Fruit fly (Drosophila melanogaster) whole organism, embryonic: ENCODE results near the gene CG31224.

Experiments used
- Aef1 ChIP-seq: fragments of 200-800 bp; sonication (Bioruptor generic); IDR thresholded peaks from 3 replicates; pipeline ENCODE4 v1.3.6; 2022; ENCODE audit warnings: missing biosample characterization, missing genetic modification characterization
- Atf-2 ChIP-seq: fragments of 200-800 bp; sonication (Bioruptor generic); optimal IDR thresholded peaks from 2 replicates; lab custom pipeline; 2016; ENCODE audit warnings: missing biosample characterization, missing genetic modification characterization
- Bgb ChIP-seq: fragments of 200-800 bp; sonication (Bioruptor generic); IDR thresholded peaks from 2 replicates; pipeline ENCODE4 v1.3.6; 2022; ENCODE audit warnings: missing biosample characterization, missing genetic modification characterization; ENCODE audit not compliant: partially characterized antibody
- Blimp-1 ChIP-seq: fragments of 200-800 bp; sonication (Bioruptor generic); optimal IDR thresholded peaks from 3 replicates; lab custom pipeline; 2018; ENCODE audit warnings: missing biosample characterization, missing genetic modification characterization, mild to moderate bottlenecking, moderate library complexity, missing genetic modification reagents
- CG10321 ChIP-seq: fragments of 200-800 bp; sonication (Bioruptor generic); IDR thresholded peaks from 2 replicates; pipeline ENCODE4 v1.3.6; 2022; ENCODE audit warnings: missing biosample characterization, missing genetic modification characterization
- CG11247 ChIP-seq: fragments of 200-800 bp; sonication (Bioruptor generic); IDR thresholded peaks from 2 replicates; pipeline ENCODE4 v1.3.6; 2022; ENCODE audit warnings: missing biosample characterization, missing genetic modification characterization
- CG11504 ChIP-seq: fragments of 200-800 bp; sonication (Bioruptor generic); optimal IDR thresholded peaks from 3 replicates; lab custom pipeline; 2019; ENCODE audit warnings: missing biosample characterization, mild to moderate bottlenecking, missing genetic modification characterization, moderate library complexity
- CG14667 ChIP-seq: fragments of 200-800 bp; sonication (Bioruptor generic); IDR thresholded peaks from 2 replicates; pipeline ENCODE4 v1.3.6; 2022; ENCODE audit warnings: missing biosample characterization, missing genetic modification characterization
- CG1603 ChIP-seq: fragments of 200-800 bp; sonication (Bioruptor generic); optimal IDR thresholded peaks from 2 replicates; lab custom pipeline; 2019; ENCODE audit warnings: missing biosample characterization, mild to moderate bottlenecking, missing genetic modification characterization, moderate library complexity
- CG18262 ChIP-seq: fragments of 200-800 bp; optimal IDR thresholded peaks from 3 replicates; lab custom pipeline; 2019; ENCODE audit warnings: missing biosample characterization, mild to moderate bottlenecking, missing genetic modification characterization, moderate library complexity
- CG2129 ChIP-seq: fragments of 200-800 bp; sonication (Bioruptor generic); IDR thresholded peaks from 2 replicates; pipeline ENCODE4 v1.3.6; 2022; ENCODE audit warnings: missing biosample characterization, missing genetic modification characterization; ENCODE audit not compliant: partially characterized antibody
- CG3281 ChIP-seq: fragments of 200-800 bp; sonication (Bioruptor generic); optimal IDR thresholded peaks from 3 replicates; lab custom pipeline; 2017; ENCODE audit warnings: missing biosample characterization, mild to moderate bottlenecking, missing genetic modification characterization
- CG43689 ChIP-seq: fragments of 200-800 bp; sonication (Bioruptor generic); IDR thresholded peaks from 2 replicates; pipeline ENCODE4 v1.3.6; 2022; ENCODE audit warnings: missing biosample characterization, missing genetic modification characterization
- CG5245 ChIP-seq: fragments of 200-800 bp; sonication (Bioruptor generic); optimal IDR thresholded peaks from 3 replicates; lab custom pipeline; 2016; ENCODE audit warnings: missing biosample characterization, missing genetic modification characterization
- CG6254 ChIP-seq: fragments of 200-800 bp; sonication (Bioruptor generic); optimal IDR thresholded peaks from 3 replicates; lab custom pipeline; 2017; ENCODE audit warnings: mild to moderate bottlenecking, missing biosample characterization, missing genetic modification reagents, missing genetic modification characterization
- CG6765 ChIP-seq: fragments of 200-800 bp; sonication (Bioruptor generic); optimal IDR thresholded peaks from 3 replicates; lab custom pipeline; 2017; ENCODE audit warnings: missing biosample characterization, mild to moderate bottlenecking, missing genetic modification characterization
- CG8359 ChIP-seq: fragments of 200-800 bp; sonication (Bioruptor generic); optimal IDR thresholded peaks from 2 replicates; lab custom pipeline; 2017; ENCODE audit warnings: missing biosample characterization, mild to moderate bottlenecking, missing genetic modification characterization, borderline replicate concordance
- CG8765 ChIP-seq: fragments of 200-800 bp; sonication (Bioruptor generic); IDR thresholded peaks from 2 replicates; pipeline ENCODE4 v1.3.6; 2022; ENCODE audit warnings: missing biosample characterization, missing genetic modification characterization
- CG8924 ChIP-seq: fragments of 200-800 bp; optimal IDR thresholded peaks from 3 replicates; lab custom pipeline; 2019; ENCODE audit warnings: missing biosample characterization, mild to moderate bottlenecking, missing genetic modification characterization, moderate library complexity
- CG9437 ChIP-seq: fragments of 200-800 bp; sonication (Bioruptor generic); optimal IDR thresholded peaks from 2 replicates; lab custom pipeline; 2018; ENCODE audit warnings: missing biosample characterization, mild to moderate bottlenecking, missing genetic modification characterization
- Dip3 ChIP-seq: fragments of 200-800 bp; sonication (Bioruptor generic); optimal IDR thresholded peaks from 3 replicates; lab custom pipeline; 2016; ENCODE audit warnings: missing biosample characterization, missing genetic modification characterization
- Doc3 ChIP-seq: fragments of 200-800 bp; sonication (Bioruptor generic); IDR thresholded peaks from 3 replicates; pipeline ENCODE4 v1.3.6; 2022; ENCODE audit warnings: missing biosample characterization, missing genetic modification characterization; ENCODE audit not compliant: partially characterized antibody
- Elba2 ChIP-seq: fragments of 200-800 bp; sonication (Bioruptor generic); optimal IDR thresholded peaks from 3 replicates; lab custom pipeline; 2016; ENCODE audit warnings: missing biosample characterization, missing genetic modification characterization
- HLHmδ ChIP-seq: fragments of 200-800 bp; sonication (Bioruptor generic); optimal IDR thresholded peaks from 2 replicates; lab custom pipeline; 2018; ENCODE audit warnings: missing biosample characterization, mild to moderate bottlenecking, missing genetic modification characterization, moderate library complexity
- HmgD ChIP-seq: fragments of 200-800 bp; sonication (Bioruptor generic); optimal IDR thresholded peaks from 3 replicates; lab custom pipeline; 2016; ENCODE audit warnings: missing biosample characterization, missing genetic modification characterization
- Poxn ChIP-seq: fragments of 200-800 bp; sonication (Bioruptor generic); IDR thresholded peaks from 2 replicates; pipeline ENCODE4 v1.3.6; 2022; ENCODE audit warnings: missing biosample characterization, missing genetic modification characterization
- Spps ChIP-seq: fragments of 200-800 bp; sonication (Bioruptor generic); optimal IDR thresholded peaks from 2 replicates; lab custom pipeline; 2018; ENCODE audit warnings: missing biosample characterization, mild to moderate bottlenecking, missing genetic modification characterization
- Stat92E ChIP-seq, 3 experiments: fragments of >200 bp in 2 of 3; fragments of 200-800 bp in 1 of 3; sonication (Bioruptor generic) in 1 of 3; optimal IDR thresholded peaks; 2 replicates each; lab custom pipeline; 2017 to 2019; ENCODE audit warnings: missing biosample characterization in 3 of 3, missing genetic modification characterization in 3 of 3, mild to moderate bottlenecking in 1 of 3, moderate library complexity in 1 of 3
- Usf ChIP-seq: fragments of 200-800 bp; sonication (Bioruptor generic); optimal IDR thresholded peaks from 2 replicates; lab custom pipeline; 2017; ENCODE audit warnings: missing genotype, missing biosample characterization, missing genetic modification characterization
- Vsx1 ChIP-seq: fragments of 200-800 bp; sonication (Bioruptor generic); optimal IDR thresholded peaks from 2 replicates; lab custom pipeline; 2017; ENCODE audit warnings: missing biosample characterization, mild to moderate bottlenecking, missing genetic modification characterization, missing genetic modification reagents
- ac ChIP-seq: fragments of 200-800 bp; sonication (Bioruptor generic); optimal IDR thresholded peaks from 3 replicates; lab custom pipeline; 2017; ENCODE audit warnings: missing biosample characterization, mild to moderate bottlenecking, missing genetic modification characterization
- ap ChIP-seq: fragments of 200-800 bp; sonication (Bioruptor generic); IDR thresholded peaks from 2 replicates; pipeline ENCODE4 v1.3.6; 2022; ENCODE audit warnings: missing biosample characterization, missing genetic modification characterization
- br ChIP-seq: fragments of >200 bp; optimal IDR thresholded peaks from 2 replicates; lab custom pipeline; 2017
- btn ChIP-seq: fragments of 200-800 bp; sonication (Bioruptor generic); optimal IDR thresholded peaks from 2 replicates; lab custom pipeline; 2016; ENCODE audit warnings: missing biosample characterization, missing genetic modification characterization
- croc ChIP-seq: fragments of 200-800 bp; sonication (Bioruptor generic); conservative IDR thresholded peaks from 3 replicates; pipeline ENCODE4 v1.3.6; 2022; ENCODE audit warnings: missing biosample characterization, missing genetic modification characterization
- dati ChIP-seq: fragments of 200-800 bp; sonication (Bioruptor generic); IDR thresholded peaks from 2 replicates; pipeline ENCODE4 v1.3.6; 2022; ENCODE audit warnings: missing biosample characterization, missing genetic modification characterization
- dmrt11E ChIP-seq: fragments of 200-800 bp; sonication (Bioruptor generic); optimal IDR thresholded peaks from 3 replicates; lab custom pipeline; 2018; ENCODE audit warnings: missing biosample characterization, mild to moderate bottlenecking, missing genetic modification characterization, moderate library complexity
- gcm2 ChIP-seq: fragments of 200-800 bp; sonication (Bioruptor generic); optimal IDR thresholded peaks from 2 replicates; lab custom pipeline; 2016; ENCODE audit warnings: missing biosample characterization, missing genetic modification characterization
- gro ChIP-seq: fragments of 200-800 bp; sonication (Bioruptor generic); optimal IDR thresholded peaks from 2 replicates; lab custom pipeline; 2016; ENCODE audit warnings: missing biosample characterization, missing genetic modification characterization
- gt ChIP-seq: fragments of 200-800 bp; sonication (Bioruptor generic); IDR thresholded peaks from 2 replicates; pipeline ENCODE4 v1.3.6; 2022; ENCODE audit warnings: missing biosample characterization, missing genetic modification characterization
- ham ChIP-seq: fragments of 200-800 bp; sonication (Bioruptor generic); IDR thresholded peaks from 2 replicates; pipeline ENCODE4 v1.3.6; 2022; ENCODE audit warnings: missing biosample characterization, missing genetic modification characterization
- hkb ChIP-seq, 2 experiments: fragments of 200-800 bp in 1 of 2; fragments of >200 bp in 1 of 2; sonication (Bioruptor generic) in 1 of 2; IDR thresholded peaks in 1 of 2; optimal IDR thresholded peaks in 1 of 2; 2 replicates each; pipeline versions ENCODE4 v1.3.6 to Lab custom; 2017 to 2022; ENCODE audit warnings: missing biosample characterization in 1 of 2, missing genetic modification characterization in 1 of 2
- oc ChIP-seq: fragments of 200-800 bp; sonication (Bioruptor generic); optimal IDR thresholded peaks from 2 replicates; lab custom pipeline; 2018; ENCODE audit warnings: missing biosample characterization, mild to moderate bottlenecking, missing genetic modification characterization, moderate library complexity
- odd ChIP-seq: fragments of 200-800 bp; sonication (Bioruptor generic); optimal IDR thresholded peaks from 2 replicates; lab custom pipeline; 2017; ENCODE audit warnings: missing biosample characterization, mild to moderate bottlenecking, missing genetic modification characterization
- repo ChIP-seq: fragments of 200-800 bp; sonication (Bioruptor generic); optimal IDR thresholded peaks from 2 replicates; lab custom pipeline; 2016; ENCODE audit warnings: missing biosample characterization, missing genetic modification characterization
- ro ChIP-seq: fragments of 200-800 bp; sonication (Bioruptor generic); IDR thresholded peaks from 2 replicates; pipeline ENCODE4 v1.3.6; 2022; ENCODE audit warnings: missing biosample characterization, missing genetic modification characterization
- sd ChIP-seq: fragments of 200-800 bp; sonication (Bioruptor generic); optimal IDR thresholded peaks from 3 replicates; lab custom pipeline; 2018; ENCODE audit warnings: missing biosample characterization, mild to moderate bottlenecking, missing genetic modification characterization, moderate library complexity
- sens-2 ChIP-seq: fragments of 200-800 bp; sonication (Bioruptor generic); IDR thresholded peaks from 2 replicates; pipeline ENCODE4 v1.3.6; 2022; ENCODE audit warnings: missing biosample characterization, missing genetic modification characterization
- sisA ChIP-seq: fragments of 200-800 bp; sonication (Bioruptor generic); IDR thresholded peaks from 2 replicates; pipeline ENCODE4 v1.3.6; 2022; ENCODE audit warnings: missing biosample characterization, missing genetic modification characterization
- tio ChIP-seq: fragments of 200-800 bp; sonication (Bioruptor generic); optimal IDR thresholded peaks from 2 replicates; lab custom pipeline; 2017; ENCODE audit warnings: missing biosample characterization, missing genetic modification characterization, inconsistent platforms
- tup ChIP-seq: fragments of 200-800 bp; sonication (Bioruptor generic); optimal IDR thresholded peaks from 2 replicates; lab custom pipeline; 2016; ENCODE audit warnings: missing biosample characterization, mild to moderate bottlenecking, missing genetic modification characterization, moderate library complexity

CG31224 gene

DNA sequence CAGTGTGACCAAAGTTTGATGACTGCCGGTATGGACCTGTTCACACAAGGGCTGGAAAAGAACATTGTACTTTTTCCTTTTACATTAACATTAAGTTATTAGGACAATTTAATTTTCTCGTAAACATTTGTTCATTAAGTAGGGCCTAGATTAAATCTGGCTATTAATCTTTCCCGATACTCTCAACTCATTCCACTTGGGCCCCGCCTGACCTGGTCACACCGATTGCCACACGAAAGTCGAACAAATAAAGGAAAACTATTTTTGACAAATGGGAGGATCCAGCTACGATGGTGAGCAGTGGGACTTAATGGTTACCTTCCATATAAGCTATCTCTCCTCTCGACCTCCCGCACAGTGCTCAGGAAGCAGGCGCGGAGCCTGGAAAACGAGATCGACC lies 4.4 kb upstream of the CG31224 start, which contains the start of the genes Cpsf73 and Gos28 (continued):
- TF ChIP-seq btn (no peak), CG11247 (GFP tag; lab: Robert Waterston, UW) (no peak), Dip3 (GFP tag; lab: Kevin White, UChicago) (no peak), CG9437 (GFP tag; lab: Kevin White, UChicago) (no peak), CG8924 (tag; lab: Kevin White, UChicago) (no peak), gro (GFP tag; lab: Kevin White, UChicago) (no peak), CG14667 (GFP tag; lab: Robert Waterston, UW) (no peak), Doc3 (GFP tag; lab: Robert Waterston, UW) (0 out of 3 replicates have a peak, but pooled peaks have one; percentile 37), ac (GFP tag; lab: Kevin White, UChicago) (no peak), CG3281 (no peak), Elba2 (GFP tag; lab: Kevin White, UChicago) (peak; percentile 78), CG6765 (GFP tag; lab: Kevin White, UChicago) (no peak), CG5245 (GFP tag; lab: Kevin White, UChicago) (no peak), CG43689 (no peak), repo (GFP tag; lab: Kevin White, UChicago) (no peak), tup (GFP tag; lab: Kevin White, UChicago) (no peak), Blimp-1 (GFP tag; lab: Kevin White, UChicago) (peak; percentile 3), CG8765 (GFP tag; lab: Robert Waterston, UW) (no peak), CG8359 (GFP tag; lab: Kevin White, UChicago) (no peak), odd (GFP tag; lab: Kevin White, UChicago) (no peak), CG6254 (GFP tag; lab: Kevin White, UChicago) (no peak), CG11504 (peak; percentile 67), br (lab: Kevin White, UChicago) (no peak), Poxn (GFP tag; lab: Robert Waterston, UW) (no peak), hkb (optimal IDR thresholded peaks at IDR 0.05; lab: Kevin White, UChicago) (no peak), hkb (GFP tag; IDR thresholded peaks at IDR 0.05; lab: Robert Waterston, UW) (no peak), CG2129 (GFP tag; lab: Robert Waterston, UW) (no peak), HmgD (no peak), gt (GFP tag; lab: Robert Waterston, UW) (no peak), ham (GFP tag; lab: Robert Waterston, UW) (no peak), tio (GFP tag; lab: Kevin White, UChicago) (no peak), sisA (GFP tag; lab: Robert Waterston, UW) (peak; percentile 28; the same call in 1 of the 2 replicates), Bgb (GFP tag; lab: Robert Waterston, UW) (peak; percentile 15; the same call in 1 of the 2 replicates), dmrt11E (tag; lab: Kevin White, UChicago) (peak; percentile 3), sens-2 (GFP tag; lab: Robert Waterston, UW) (no peak), Spps (tag; lab: Kevin White, UChicago) (no peak), oc (tag; lab: Kevin White, UChicago) (no peak), CG18262 (tag; lab: Kevin White, UChicago) (no peak), Usf (no peak), croc (GFP tag; lab: Robert Waterston, UW) (no peak), dati (GFP tag; lab: Robert Waterston, UW) (no peak), CG10321 (GFP tag; lab: Robert Waterston, UW) (no peak), ap (no peak), Aef1 (GFP tag; lab: Robert Waterston, UW) (no peak), sd (no peak), ro (GFP tag; lab: Robert Waterston, UW) (no peak), Vsx1 (no peak), Atf-2 (no peak), CG1603 (tag; lab: Kevin White, UChicago) (peak; percentile 83), gcm2 (GFP tag; lab: Kevin White, UChicago) (no peak), Stat92E (GFP tag; optimal IDR thresholded peaks at IDR 0.05; lab: Kevin White, UChicago) (no peak), HLHmδ (GFP tag; lab: Kevin White, UChicago) (no peak)
